Fruit fly (Drosophila melanogaster) ovary, adult (tissue): ENCODE results near the gene CG33223.

Source experiments
- CG17801 ChIP-seq: fragments of 200-800 bp; optimal IDR thresholded peaks from 2 replicates; lab custom pipeline; 2019; ENCODE audit warnings: missing biosample characterization, mild to moderate bottlenecking, missing genetic modification characterization, moderate library complexity; ENCODE audit not compliant: partially characterized antibody

CG33223 gene

DNA sequence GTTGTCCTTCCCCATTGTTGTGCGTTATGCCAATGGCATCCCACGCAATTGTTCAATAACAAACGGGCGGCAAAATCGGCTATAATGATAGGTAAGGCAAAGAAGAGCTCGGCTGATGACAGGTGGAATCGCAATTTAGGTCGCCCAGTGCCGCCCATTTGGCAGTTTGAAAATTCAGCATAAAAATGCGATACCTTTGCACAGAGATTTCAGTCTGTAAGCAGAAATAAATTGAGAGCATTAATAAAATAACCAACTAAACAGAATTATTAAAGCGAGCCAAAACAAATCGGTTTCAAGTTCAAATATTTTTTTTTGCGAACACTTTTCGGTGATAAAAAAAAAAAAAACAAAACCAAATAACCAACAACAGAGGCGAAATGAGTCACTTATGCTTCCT lies at the start of gene CG33223:
TSS of gene CG33223 (minus strand) at position 215 of the 400 bp plus-strand sequence.
- no peak for TF ChIP-seq CG17801 (GFP tag; lab: Kevin White, UChicago)

DNA sequence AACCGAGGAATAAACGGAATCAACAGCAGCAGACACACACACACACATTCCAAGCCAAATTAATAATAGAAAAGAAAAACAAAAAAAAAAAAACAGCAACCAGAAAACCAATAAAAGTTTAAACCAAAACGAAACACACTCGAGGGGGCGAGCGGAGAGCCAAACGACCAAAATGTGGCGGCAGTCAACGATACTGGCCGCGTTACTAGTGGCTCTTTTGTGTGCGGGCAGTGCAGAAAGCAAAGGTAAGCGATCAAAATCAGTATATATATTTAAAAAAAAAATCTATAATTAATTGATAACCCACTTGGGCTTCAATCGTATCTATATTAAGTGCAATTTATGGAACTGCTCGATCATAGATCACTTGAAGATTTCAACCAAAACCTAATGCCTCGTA lies 48.1 kb upstream of the CG33223 start:
- no peak for TF ChIP-seq CG17801 (GFP tag; lab: Kevin White, UChicago)

DNA sequence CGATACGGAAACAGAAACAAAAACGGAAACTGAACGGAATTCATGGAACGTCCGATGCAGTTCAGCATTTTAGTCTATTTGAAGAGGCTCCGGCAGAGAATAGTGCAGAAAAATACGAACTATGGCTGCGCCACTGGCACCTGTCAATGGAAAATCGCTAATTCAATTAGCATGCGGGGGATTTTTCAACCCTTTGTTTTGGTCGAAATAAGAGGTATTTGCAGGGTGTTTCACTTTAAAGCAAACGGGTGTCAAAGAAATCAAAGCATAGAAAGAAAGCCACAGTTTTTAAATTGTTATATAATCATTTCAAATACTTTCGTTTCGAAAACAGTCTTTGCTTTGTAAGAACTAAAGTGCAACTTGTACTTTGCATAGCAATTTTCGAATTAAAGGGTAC lies 45.9 kb upstream of the CG33223 start, which contains the start of gene PIP82:
TSS of gene PIP82 (minus strand) at position 101 of the 400 bp plus-strand sequence.
- TF ChIP-seq CG17801 (GFP tag; lab: Kevin White, UChicago) = no peak

DNA sequence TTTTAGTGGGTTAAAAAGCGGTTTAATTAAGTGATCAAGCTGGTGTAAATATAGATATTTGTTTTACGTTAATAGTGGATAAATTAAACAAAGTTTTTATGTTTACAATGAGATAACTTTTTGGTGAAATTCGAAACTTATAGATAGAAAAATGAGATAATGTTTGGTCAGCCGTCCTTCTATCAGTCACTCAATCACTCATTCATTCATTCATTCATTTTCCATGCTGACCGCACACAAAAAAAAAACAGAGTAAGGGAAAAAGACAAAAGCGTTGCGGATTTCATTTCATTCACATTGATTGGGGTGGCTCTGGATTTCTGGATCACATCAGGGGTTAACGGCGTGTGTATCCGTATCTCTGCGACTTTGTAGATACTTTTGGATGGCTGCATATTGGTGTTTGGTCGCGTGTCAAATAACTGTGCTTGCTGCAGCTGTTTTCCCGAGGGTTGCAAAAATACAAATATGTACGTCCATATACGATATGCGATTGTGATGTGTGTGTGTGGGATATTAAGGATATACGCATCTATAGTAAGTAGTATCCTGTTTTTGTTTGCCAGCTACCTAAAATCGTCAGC lies 40.0 kb upstream of the CG33223 start:
- no peak for TF ChIP-seq CG17801 (GFP tag; lab: Kevin White, UChicago)

DNA sequence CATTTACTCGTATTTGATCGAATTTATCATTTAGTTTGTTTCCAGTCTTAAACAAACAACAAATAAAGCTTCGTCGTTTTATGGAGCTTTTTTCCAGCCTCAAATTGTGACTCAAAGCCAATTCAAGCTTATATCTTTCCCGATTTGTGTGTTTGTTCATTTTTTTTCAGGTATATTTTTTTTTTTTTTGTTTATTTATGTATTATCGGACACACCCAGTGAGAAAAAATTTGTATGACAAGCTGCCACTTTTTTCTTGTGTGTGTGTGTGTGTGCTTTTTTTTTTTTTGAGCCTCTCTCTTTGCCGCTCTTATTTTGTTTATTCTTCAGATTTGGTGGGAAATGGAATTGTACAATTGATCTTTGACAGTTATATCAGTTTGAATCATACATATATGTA lies 38.8 kb upstream of the CG33223 start:
- TF ChIP-seq CG17801 (GFP tag; lab: Kevin White, UChicago) = no peak

DNA sequence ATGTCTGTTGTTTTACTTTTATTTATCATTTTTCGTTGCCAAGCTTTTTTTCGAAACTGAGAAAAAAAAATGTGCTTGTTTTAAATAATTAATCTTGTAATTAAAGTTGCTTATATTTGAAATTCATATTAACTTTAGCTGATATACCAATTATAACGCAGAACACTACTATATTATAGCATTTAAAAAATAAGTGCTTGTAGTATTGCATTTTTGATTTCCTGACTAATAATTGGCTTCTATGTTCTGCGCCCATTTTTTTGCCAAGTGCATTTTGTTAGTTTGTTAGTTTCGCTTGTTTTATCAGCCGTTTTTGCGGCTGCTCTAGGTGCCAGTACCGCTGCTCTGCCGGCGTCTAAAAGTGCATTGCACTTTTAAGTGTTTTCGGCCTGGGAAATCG lies 37.8 kb upstream of the CG33223 start:
- peak; percentile 67 for TF ChIP-seq CG17801 (GFP tag; lab: Kevin White, UChicago)

DNA sequence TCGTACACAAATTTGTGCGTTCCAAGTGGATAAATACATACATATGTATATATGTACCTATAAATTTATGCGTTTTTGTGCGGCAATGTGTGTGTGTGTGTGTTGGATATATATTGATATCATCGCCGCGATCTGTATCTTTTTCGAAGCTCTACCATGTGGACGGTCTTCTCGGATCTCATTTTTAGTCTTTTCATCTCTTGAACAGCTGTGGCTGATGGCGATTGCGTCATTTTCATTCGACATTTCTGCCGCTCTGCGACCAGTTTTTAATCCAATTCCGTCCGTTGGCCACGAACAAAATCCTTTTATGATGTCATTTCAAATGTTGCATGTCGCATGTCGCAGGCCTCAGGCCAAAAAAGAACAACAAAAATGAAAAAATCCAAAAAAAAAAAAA lies 36.8 kb upstream of the CG33223 start:
- no peak for TF ChIP-seq CG17801 (GFP tag; lab: Kevin White, UChicago)

DNA sequence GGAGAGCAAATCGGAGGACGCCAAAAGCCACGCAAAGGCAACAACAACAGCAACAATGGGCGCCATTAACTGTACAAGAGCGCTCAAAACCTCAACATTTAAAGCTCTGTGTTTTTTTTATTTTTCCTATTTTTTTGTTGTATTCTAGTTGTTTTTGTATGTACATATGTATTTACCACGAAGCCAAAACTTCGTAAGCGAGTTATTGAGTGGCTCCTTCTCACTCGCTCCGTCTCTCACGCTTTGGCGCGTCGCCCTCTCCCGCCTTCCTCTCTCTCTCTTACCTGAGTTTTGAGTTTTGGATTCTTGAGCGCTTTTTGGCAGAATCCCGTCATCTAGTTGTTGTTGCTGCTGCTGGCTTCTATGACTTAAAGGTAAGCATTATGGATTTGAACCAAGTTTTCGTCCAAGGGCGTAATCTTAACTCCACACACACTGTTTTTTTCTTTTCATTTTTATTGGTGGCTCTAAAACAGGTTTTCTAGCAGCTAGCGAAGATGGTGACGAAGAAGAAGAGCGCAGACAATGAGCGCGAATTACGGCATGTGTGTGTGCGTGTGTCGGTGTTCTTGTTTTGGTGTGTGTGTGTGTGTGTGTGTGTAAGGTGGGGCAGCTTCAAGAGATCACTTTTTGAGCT lies 34.5 kb upstream of the CG33223 start:
- TF ChIP-seq CG17801 (GFP tag; lab: Kevin White, UChicago) = no peak

DNA sequence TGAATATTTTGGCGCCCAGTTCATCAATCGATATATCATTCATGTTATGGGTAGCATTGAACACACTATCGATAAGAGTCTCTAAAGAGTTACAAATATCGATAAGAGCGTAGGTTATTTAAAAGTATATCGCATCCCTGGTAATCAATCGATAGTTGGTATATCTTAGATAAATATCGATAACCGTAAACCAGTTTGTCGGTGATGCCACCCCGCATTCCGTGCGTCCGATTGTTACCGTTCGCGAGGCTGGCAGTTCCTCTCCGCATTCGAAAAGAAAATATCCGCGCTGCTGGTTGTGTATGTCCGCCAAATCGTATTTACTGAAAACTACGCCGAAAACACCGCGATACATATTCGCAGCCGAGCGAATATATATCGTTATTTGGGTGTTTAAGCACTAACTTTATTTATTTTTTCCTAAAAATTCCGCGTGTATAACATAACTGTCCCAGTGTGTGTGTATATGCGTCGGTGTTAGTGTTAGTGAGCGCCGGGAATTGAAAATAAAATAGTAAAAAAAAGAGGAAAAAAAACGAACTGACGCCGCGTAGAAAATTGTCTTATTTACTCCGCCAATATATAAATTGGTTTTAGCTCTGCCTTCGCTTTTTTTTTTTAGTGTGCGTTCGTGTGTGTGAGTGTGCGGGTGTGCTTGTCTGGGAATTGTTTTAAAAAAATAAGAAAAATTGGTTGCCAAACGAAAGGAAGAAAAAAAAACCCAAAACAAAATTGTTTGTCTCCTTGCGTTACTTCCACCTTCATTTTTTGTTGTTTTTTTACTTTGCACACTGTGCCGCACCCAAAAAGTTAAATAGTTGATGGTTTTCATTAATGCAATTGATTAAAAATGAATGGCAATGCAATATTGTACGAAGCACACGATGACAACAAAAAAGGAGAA lies 33.7 kb upstream of the CG33223 start, which contains the start of gene Nrg:
TSS of gene Nrg (plus strand) at position 253 of the 904 bp plus-strand sequence.
- TF ChIP-seq CG17801 (GFP tag; lab: Kevin White, UChicago) = peak; percentile 75

DNA sequence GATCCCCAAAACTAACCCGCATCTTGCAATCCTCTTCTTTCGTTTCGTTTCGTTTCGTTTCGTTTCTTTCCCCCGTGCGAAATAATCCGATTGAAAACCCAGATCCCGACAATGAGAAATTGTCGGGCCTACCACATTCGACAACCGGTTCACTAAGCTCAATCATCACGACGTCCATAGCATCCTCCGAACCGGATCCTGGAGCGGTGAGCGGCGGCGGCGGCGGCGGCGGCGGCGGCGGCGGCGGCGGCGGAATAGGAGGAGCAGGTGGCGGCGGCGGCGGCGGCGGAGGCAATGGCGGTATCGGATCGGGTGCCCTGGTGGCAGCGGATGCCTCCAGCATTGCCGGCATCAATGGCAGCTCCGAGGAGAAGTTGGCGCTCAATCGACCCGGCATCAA lies 28.6 kb upstream of the CG33223 start:
- no peak for TF ChIP-seq CG17801 (GFP tag; lab: Kevin White, UChicago)

DNA sequence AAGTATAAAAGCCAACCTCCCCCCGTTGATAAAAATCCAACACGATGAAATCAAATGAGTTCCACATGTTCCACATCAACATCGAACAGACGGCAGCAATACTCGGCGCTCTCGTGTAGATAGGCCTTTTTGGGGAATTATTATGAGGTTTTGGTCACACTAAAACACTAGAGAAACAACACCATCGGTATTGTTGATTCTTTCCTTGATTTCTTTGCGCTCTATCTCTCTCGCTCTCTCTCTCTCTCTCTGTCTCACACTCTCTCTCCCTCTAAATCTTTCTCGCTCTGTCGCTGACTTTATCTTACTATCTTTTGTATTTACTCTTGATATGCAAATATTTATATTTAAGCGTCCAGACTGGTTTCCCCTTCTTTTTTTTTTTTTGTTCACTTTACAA lies 27.0 kb upstream of the CG33223 start:
- TF ChIP-seq CG17801 (GFP tag; lab: Kevin White, UChicago) = no peak

DNA sequence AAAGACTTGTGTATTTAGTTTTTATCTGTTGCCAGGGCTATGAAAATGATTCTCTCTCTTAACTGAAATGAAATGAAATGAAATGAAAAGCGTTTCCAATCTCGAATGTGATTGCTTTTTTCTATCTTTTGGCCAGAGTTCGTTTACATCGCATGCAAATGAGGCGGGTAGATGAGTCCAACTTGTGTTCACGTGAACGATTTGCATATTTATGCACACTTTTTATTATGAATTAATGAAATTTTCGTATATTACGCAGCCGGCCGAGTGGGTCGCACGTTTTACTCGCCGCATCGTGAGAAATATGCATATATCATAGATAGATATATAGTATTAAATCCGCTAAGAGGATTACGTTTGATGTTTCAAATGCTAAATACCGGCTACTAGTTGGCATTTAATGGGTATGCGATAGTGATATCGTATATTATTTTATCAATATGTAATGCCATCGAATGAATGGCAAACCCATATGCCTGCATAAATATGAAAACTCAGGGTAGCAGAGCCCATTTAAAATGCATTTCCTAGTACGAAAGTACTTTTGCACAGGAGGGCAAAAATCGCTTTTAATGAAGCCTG lies 21.4 kb upstream of the CG33223 start:
- no peak for TF ChIP-seq CG17801 (GFP tag; lab: Kevin White, UChicago)

DNA sequence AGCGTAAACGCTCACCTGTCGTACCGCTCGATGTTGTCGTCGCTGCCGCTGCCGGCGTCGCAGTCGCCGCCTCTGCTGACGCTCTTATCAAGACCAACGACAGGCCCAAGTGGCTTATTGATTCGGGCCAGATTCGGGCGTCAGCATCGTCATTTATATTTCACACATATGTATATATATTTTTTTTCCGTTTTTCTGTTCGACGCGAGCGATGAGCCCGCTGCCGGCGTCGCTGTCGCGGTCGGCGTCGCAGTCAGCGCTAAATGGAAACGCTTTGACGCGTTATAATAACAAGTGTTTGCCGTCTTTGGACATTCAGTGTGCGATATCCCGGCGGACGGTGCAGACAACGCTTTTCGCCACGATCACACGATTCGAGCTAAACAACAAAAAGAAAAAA lies 18.4 kb upstream of the CG33223 start:
- TF ChIP-seq CG17801 (GFP tag; lab: Kevin White, UChicago) = no peak

DNA sequence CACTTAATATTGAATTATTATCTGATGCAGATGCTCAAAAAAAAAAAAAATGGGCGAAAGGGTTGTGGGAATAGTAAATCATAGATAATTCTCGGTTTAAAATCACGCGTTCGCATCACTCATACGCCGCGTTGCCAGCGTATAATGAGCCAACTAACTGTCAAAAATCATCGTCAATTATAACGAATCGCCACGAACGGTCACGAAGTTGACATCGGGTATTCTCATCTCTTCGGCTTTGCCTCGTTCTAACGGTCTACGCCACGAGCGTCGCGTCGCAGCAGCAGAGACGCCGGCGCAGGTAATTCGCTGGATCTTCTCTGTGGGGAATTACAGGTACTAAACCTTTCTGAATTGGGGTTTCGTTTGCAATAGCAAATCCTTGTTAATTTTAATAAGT lies 17.7 kb upstream of the CG33223 start:
- no peak for TF ChIP-seq CG17801 (GFP tag; lab: Kevin White, UChicago)

DNA sequence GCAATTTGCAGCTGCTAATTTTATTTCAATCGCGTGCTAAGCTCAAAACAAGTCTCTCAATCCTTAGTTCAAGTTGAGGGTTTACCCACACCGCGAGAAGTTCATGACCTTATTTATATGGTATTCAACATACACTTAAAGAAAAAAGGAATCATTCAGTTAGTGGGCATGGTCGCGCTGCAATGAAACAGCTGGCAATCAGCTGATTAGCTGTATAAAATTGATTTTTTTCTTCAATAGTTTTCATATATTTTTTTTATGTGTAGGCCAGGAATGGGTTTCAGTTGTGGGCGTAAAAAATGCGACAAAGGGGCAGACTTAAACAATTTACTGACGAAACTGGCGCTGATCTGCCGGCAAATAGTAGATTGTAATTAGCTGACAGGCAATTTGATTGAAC lies 15.5 kb upstream of the CG33223 start:
- TF ChIP-seq CG17801 (GFP tag; lab: Kevin White, UChicago) = no peak
